Worm (Caenorhabditis elegans): ENCODE measurements around the gene str-222.

DNA sequence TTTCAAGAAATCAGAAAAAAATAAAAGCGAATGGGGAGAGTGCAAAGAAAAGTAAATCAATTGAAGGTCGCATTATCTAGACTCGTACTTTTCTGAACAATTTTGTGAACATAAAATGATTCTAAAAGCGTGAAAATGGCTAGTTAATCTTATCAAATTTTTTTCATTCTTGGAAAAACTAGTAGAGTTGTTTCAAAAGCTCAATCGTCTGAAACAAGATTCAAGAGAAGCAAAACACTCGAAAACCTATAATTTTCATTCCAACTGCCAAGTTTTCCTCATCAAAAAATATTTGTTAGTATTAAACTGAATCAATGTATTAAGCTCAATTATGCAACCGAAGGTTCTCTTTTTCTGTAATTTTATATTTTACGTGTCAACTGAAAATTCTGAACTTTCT, 12.0 kb downstream of the str-222 start, which contains the start of gene irld-45:
- TF ChIP-seq madf-3 (GFP tag; IDR thresholded peaks at IDR 0.05): no peak
- TF ChIP-seq hlh-12 (tag; optimal IDR thresholded peaks at IDR 0.05): no peak
- no peak for TF ChIP-seq F49E8.2 (tag; optimal IDR thresholded peaks at IDR 0.05; ENCODE audit: insufficient read depth)
- no peak for TF ChIP-seq madf-6 (GFP tag; IDR thresholded peaks at IDR 0.05)
- TF ChIP-seq ccch-3 (GFP tag; optimal IDR thresholded peaks at IDR 0.05): no peak
- no peak for TF ChIP-seq ama-1 (optimal IDR thresholded peaks at IDR 0.05)
- TF ChIP-seq ama-1 (GFP tag; optimal IDR thresholded peaks at IDR 0.05): no peak
- TF ChIP-seq snpc-4 (GFP tag; optimal IDR thresholded peaks at IDR 0.05): no peak
- TF ChIP-seq snpc-4 (tag; optimal IDR thresholded peaks at IDR 0.05): no peak
- TF ChIP-seq unc-62 (GFP tag; optimal IDR thresholded peaks at IDR 0.05): no peak
- no peak for TF ChIP-seq F10E7.11 (tag; optimal IDR thresholded peaks at IDR 0.05)
- TF ChIP-seq T07F8.4 (tag; optimal IDR thresholded peaks at IDR 0.05): no peak
- no peak for TF ChIP-seq ceh-27 (GFP tag; optimal IDR thresholded peaks at IDR 0.05)
- no peak for TF ChIP-seq nfya-1 (tag; optimal IDR thresholded peaks at IDR 0.05; ENCODE audit: borderline replicate concordance, insufficient read depth)

Measured in whole organism, young adult.